Fruit fly (Drosophila melanogaster) whole organism, pupa: ENCODE measurements around the gene Ugt301D1.
A peak's percentile ranks its signal among the peaks of the same experiment; 100 is the strongest.

Experiments used
- CG10348 ChIP-seq: fragments of 200-800 bp; sonication (Bioruptor generic); IDR thresholded peaks from 2 replicates; pipeline ENCODE4 v1.3.6; 2022; ENCODE audit warnings: missing biosample characterization, missing genetic modification characterization
- CG12605 ChIP-seq: fragments of 200-800 bp; sonication (Bioruptor generic); IDR thresholded peaks from 2 replicates; pipeline ENCODE4 v1.3.6; 2022; ENCODE audit warnings: missing biosample characterization, missing genetic modification characterization
- CG13204 ChIP-seq: fragments of 200-800 bp; sonication (Bioruptor generic); optimal IDR thresholded peaks from 2 replicates; lab custom pipeline; 2018; ENCODE audit warnings: missing biosample characterization, mild to moderate bottlenecking, missing genetic modification characterization, moderate library complexity
- CG15710 ChIP-seq: fragments of 200-800 bp; sonication (Bioruptor generic); optimal IDR thresholded peaks from 2 replicates; lab custom pipeline; 2018; ENCODE audit warnings: missing biosample characterization, mild to moderate bottlenecking, missing genetic modification characterization, moderate library complexity
- CG32121 ChIP-seq: fragments of 200-800 bp; sonication (Bioruptor generic); IDR thresholded peaks from 2 replicates; pipeline ENCODE4 v1.3.6; 2022; ENCODE audit warnings: missing biosample characterization, missing genetic modification characterization
- CG8159 ChIP-seq: fragments of 200-800 bp; sonication (Bioruptor generic); optimal IDR thresholded peaks from 3 replicates; lab custom pipeline; 2018; ENCODE audit warnings: missing biosample characterization, mild to moderate bottlenecking, missing genetic modification characterization, moderate library complexity
- CG8301 ChIP-seq: fragments of 200-800 bp; sonication (Bioruptor generic); optimal IDR thresholded peaks from 2 replicates; lab custom pipeline; 2018; ENCODE audit warnings: missing biosample characterization, mild to moderate bottlenecking, missing genetic modification characterization
- CG9948 ChIP-seq: fragments of 200-800 bp; sonication (Bioruptor generic); optimal IDR thresholded peaks from 2 replicates; lab custom pipeline; 2018; ENCODE audit warnings: missing biosample characterization, mild to moderate bottlenecking, missing genetic modification characterization, moderate library complexity
- Ets98B ChIP-seq: fragments of 200-800 bp; sonication (Bioruptor generic); IDR thresholded peaks from 2 replicates; pipeline ENCODE4 v1.3.6; 2022; ENCODE audit warnings: missing biosample characterization, missing genetic modification characterization
- Pif1A ChIP-seq: fragments of 200-800 bp; sonication (Bioruptor generic); optimal IDR thresholded peaks from 3 replicates; lab custom pipeline; 2016; ENCODE audit warnings: missing biosample characterization, missing genetic modification characterization
- fd96Ca ChIP-seq: fragments of 200-800 bp; sonication (Bioruptor generic); IDR thresholded peaks from 3 replicates; pipeline ENCODE4 v1.3.6; 2022; ENCODE audit warnings: missing biosample characterization, missing genetic modification characterization
- gl ChIP-seq: fragments of 200-800 bp; sonication (Bioruptor generic); optimal IDR thresholded peaks from 2 replicates; lab custom pipeline; 2018; ENCODE audit warnings: missing biosample characterization, mild to moderate bottlenecking, missing genetic modification characterization

- TF ChIP-seq CG8301 (tag; lab: Kevin White, UChicago) (peak; percentile 74), Ets98B (GFP tag; lab: Robert Waterston, UW) (no peak; the same call in 1 of the 2 replicates), CG13204 (GFP tag; lab: Kevin White, UChicago) (peak; percentile 19), Pif1A (peak; percentile 65), fd96Ca (GFP tag; lab: Robert Waterston, UW) (0 out of 3 replicates have a peak, but pooled peaks have one; percentile 38), CG15710 (tag; lab: Kevin White, UChicago) (peak; percentile 53), CG12605 (GFP tag; lab: Robert Waterston, UW) (0 out of 2 replicates have a peak, but pooled peaks have one; percentile 24), CG9948 (tag; lab: Kevin White, UChicago) (peak; percentile 70), gl (tag; lab: Kevin White, UChicago) (no peak), CG32121 (GFP tag; lab: Robert Waterston, UW) (no peak; the same call in none of the 2 replicates), CG8159 (tag; lab: Kevin White, UChicago) (peak; percentile 70), CG10348 (no peak)
These were observed 43.8 kb upstream of the Ugt301D1 start for dm6 chr2L:18465402-18466201.
